Fruit fly (Drosophila melanogaster) whole organism: ENCODE results near the gene CG10467.

Experiments
- CG8478 ChIP-seq: fragments of >200 bp; optimal IDR thresholded peaks from 2 replicates; lab custom pipeline; 2018; ENCODE audit warnings: inconsistent platforms
- Dll ChIP-seq: fragments of >200 bp; optimal IDR thresholded peaks from 2 replicates; lab custom pipeline; 2017
- EcR ChIP-seq, 2 experiments: fragments of >200 bp; optimal IDR thresholded peaks; 2 replicates each; lab custom pipeline; 2017; ENCODE audit warnings: missing biosample characterization in 2 of 2, missing genetic modification characterization in 2 of 2, missing genetic modification reagents in 2 of 2
- pan ChIP-seq: fragments of >200 bp; optimal IDR thresholded peaks from 2 replicates; lab custom pipeline; 2017
- psq ChIP-seq: fragments of >200 bp; optimal IDR thresholded peaks from 2 replicates; lab custom pipeline; 2017
- usp ChIP-seq: fragments of >200 bp; optimal IDR thresholded peaks from 2 replicates; lab custom pipeline; 2017; ENCODE audit warnings: missing biosample characterization, missing genetic modification characterization, mixed read lengths

The CG10467 gene

DNA sequence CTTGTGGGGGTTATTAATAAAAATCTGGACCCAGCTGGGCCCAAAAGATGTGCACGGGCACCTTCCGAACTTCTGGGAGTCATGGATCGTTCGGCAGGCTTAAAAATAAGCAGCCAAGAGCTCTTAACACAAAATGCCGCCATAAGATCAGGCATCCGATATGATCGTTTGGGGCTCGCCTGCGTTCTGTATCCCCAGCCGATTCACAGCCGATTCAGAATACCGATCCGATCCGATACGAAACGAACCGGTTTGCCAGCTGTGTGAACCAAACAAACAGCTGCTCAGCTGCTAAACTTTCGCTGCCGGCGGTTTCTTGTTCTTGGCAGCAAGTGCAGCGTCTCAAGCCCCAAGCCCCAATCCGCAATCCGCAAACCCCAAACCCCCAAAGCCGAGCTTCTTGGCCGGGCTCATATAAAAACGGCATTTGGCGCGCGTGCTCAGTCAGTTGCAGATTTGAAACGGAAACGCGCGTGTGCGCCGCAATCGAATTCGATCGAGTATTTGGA is 28.6 kb downstream of the CG10467 start, which contains the start of gene CG42269:
Gene CG42269 (plus strand): TSS at position 416 of the 509 bp plus-strand sequence.
- TF ChIP-seq CG8478 (lab: Kevin White, UChicago) (no peak), Dll (lab: Kevin White, UChicago) (no peak), usp (GFP tag; lab: Kevin White, UChicago) (no peak)

DNA sequence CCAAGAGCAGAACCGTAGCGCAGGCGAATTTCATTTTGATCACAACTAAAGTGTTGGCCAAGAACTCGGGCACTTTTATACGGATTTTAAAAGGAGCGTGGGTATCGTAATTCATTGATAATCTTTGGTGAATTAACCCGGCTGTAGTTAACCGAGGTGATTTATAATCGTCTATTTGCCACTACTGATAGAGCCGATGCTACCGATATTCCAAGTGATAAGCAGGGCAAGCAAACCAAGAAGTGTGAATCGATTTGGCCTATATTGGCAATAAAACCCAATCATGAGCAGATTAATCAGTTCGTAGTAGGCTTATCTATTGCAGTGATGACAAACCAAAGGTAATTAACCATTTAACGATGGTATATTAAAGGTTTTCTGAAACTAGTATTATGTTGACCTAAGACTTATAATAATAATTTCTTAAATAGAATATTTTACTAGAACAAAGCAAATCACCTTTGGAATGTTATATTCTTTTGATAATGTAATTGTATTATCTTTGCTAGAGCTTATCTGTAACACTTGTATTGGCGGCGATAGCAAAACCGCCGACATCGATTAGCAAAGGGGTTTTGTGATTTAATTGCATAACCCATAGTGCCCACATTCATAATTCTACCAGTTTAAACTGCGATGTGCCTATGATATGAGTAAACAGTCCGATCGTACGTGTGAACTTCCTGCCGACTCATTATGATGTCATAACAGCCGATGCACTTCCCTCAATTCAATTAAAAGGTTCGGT is 31.5 kb downstream of the CG10467 start, which contains the start of gene CG10472:
Gene CG10472 (minus strand): TSS at position 51 of the 748 bp plus-strand sequence.
- TF ChIP-seq psq (lab: Kevin White, UChicago): no peak
- TF ChIP-seq Dll (lab: Kevin White, UChicago): no peak
- TF ChIP-seq pan (lab: Kevin White, UChicago): no peak
- TF ChIP-seq usp (GFP tag; lab: Kevin White, UChicago): no peak
- TF ChIP-seq CG8478 (lab: Kevin White, UChicago): no peak
- no peak for TF ChIP-seq EcR (GFP tag; optimal IDR thresholded peaks at IDR 0.05; lab: Kevin White, UChicago)

DNA sequence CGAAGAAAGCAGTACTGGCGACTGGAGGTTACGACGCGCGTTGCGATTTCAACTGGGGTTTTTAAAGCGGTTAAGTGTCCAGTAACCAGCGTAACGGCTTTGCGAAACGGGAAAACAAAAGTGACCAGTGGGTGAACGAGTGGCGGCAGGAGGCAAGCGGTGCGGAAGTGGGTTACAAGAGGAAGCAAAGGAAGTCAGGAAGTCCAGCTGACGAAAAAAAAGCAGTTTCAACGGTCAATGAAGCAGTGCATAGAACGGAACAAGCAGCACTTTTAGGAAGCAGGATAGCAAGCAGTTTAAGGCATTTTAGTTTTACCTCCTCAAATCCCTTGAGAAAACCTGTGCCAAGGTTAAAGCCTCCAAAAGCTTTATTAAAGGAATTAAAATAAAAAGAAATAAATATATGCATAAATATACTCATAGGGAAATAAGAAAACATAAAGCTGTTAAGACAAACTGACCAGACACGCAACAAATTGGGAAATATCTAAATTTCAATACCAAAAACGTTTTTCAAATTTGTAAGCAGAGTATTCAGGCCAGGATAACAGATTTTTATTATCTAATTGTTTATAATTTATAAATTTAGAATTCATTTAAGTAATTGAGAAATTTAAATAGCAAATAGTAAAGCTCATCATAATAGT is 35.4 kb downstream of the CG10467 start, which contains the start of gene CG6592:
Gene CG6592 (plus strand): TSS at position 597 of the 647 bp plus-strand sequence.
- no peak for TF ChIP-seq Dll (lab: Kevin White, UChicago)
- no peak for TF ChIP-seq EcR (GFP tag; optimal IDR thresholded peaks at IDR 0.05; lab: Kevin White, UChicago)
- TF ChIP-seq CG8478 (lab: Kevin White, UChicago): no peak
- no peak for TF ChIP-seq usp (GFP tag; lab: Kevin White, UChicago)
- no peak for TF ChIP-seq pan (lab: Kevin White, UChicago)
- no peak for TF ChIP-seq psq (lab: Kevin White, UChicago)

DNA sequence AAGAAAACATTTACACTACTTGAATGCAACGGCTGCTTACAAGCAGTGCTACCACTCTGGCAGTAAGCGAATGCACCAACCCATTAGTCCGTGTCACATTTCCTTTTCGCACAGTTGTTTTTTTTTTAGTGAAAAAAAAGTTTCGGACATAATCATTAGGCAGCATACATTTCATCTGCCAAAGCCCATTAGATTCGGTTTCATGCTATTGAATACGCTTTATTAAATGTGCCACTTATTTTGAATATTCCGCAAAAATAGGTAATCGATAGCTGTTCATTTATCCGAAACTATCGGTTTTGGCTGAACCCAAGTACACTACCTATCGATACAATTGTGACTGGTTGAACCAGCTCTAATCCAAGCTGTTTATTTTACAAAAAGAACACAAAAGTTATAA is 39.7 kb downstream of the CG10467 start, which contains the start of gene tant:
Gene tant (plus strand): TSS at position 334 of the 400 bp plus-strand sequence.
- TF ChIP-seq Dll (lab: Kevin White, UChicago): no peak
- no peak for TF ChIP-seq CG8478 (lab: Kevin White, UChicago)

DNA sequence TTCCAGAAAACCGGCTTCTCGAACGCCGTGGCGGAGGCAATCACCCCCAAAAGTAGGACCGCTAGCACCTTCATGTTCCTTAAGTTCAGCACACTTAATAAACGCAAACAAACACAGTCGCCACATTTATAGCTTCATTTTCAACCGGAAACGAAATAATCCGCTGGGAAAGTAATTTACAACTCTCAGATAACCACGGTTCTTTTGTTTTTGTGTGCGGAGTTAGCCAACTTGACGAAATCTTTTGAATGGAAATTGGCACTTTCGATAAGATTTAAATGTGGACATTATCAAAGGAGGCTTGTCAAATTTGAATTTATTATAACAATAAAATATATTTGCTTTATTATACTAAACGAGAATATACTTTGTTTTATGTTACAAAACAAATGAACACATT is 40.2 kb downstream of the CG10467 start, which contains the start of gene Jon65Ai:
Gene Jon65Ai (minus strand): TSS at position 101 of the 400 bp plus-strand sequence.
- no peak for TF ChIP-seq EcR (GFP tag; optimal IDR thresholded peaks at IDR 0.05; lab: Kevin White, UChicago)
- TF ChIP-seq Dll (lab: Kevin White, UChicago): no peak
- TF ChIP-seq psq (lab: Kevin White, UChicago): no peak
- no peak for TF ChIP-seq pan (lab: Kevin White, UChicago)
- TF ChIP-seq CG8478 (lab: Kevin White, UChicago): no peak
- no peak for TF ChIP-seq usp (GFP tag; lab: Kevin White, UChicago)

DNA sequence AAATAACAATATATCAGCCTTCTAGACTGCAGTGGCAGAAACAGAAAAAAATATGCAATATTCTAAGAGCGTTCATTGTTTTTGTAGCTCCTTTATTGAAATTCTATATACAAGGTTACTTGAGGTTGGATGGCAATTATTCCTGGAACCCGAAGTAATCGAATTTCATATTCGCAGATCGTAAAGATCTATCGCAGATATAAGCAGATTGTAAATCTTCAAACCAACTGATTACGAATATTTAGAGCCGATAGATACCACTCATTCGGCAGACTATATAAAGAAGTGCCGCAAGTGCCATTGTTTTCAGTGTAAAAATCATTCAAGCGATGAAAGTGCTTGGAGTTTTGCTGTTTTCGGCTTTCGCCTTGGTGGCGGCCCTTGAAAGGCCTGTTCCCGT is 42.5 kb downstream of the CG10467 start, which contains the start of gene Jon65Aii:
Gene Jon65Aii (plus strand): TSS at position 301 of the 400 bp plus-strand sequence.
- TF ChIP-seq CG8478 (lab: Kevin White, UChicago): no peak
- TF ChIP-seq Dll (lab: Kevin White, UChicago): no peak
- no peak for TF ChIP-seq EcR (GFP tag; optimal IDR thresholded peaks at IDR 0.05; lab: Kevin White, UChicago)
- no peak for TF ChIP-seq usp (GFP tag; lab: Kevin White, UChicago)
- no peak for TF ChIP-seq psq (lab: Kevin White, UChicago)
- TF ChIP-seq pan (lab: Kevin White, UChicago): no peak

DNA sequence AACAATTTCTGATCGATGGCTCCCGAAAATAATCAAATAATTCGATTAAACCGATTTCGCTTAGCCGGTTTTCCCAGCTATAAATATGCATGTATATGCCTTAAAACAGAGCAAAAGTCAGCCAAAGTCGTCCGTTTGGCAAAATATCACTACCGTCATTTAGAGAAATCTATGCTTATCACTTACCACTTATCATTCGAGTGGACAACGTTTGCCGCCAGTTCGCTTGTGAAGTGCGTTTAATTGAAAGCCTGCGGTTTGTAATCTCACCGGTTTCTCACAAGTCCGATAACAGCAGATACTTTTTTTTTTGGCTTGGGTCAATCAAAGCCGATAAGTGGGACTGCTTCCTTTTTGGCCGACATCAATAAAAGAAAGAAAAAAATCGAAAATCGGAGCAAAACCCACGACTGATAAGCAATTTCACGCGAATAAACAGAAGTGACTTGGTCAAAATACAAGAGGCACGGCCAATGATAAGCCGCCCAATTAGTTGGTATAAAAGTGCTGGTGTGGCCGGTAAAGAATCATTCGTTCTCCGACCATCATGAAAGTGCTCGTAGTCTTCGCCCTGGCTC is 44.2 kb downstream of the CG10467 start, which contains the start of gene Jon65Aiii:
Gene Jon65Aiii (plus strand): TSS at position 528 of the 578 bp plus-strand sequence.
- TF ChIP-seq pan (lab: Kevin White, UChicago) (no peak), psq (lab: Kevin White, UChicago) (no peak), EcR (GFP tag; optimal IDR thresholded peaks at IDR 0.05; lab: Kevin White, UChicago) (no peak), Dll (lab: Kevin White, UChicago) (no peak), usp (GFP tag; lab: Kevin White, UChicago) (no peak), CG8478 (lab: Kevin White, UChicago) (no peak)
